Fruit fly (Drosophila melanogaster) whole organism, prepupa: ENCODE data around the gene CAHbeta.

Experiments used
- CG10631 ChIP-seq: fragments of 200-800 bp; sonication (Bioruptor generic); optimal IDR thresholded peaks from 2 replicates; lab custom pipeline; 2016; ENCODE audit warnings: missing biosample characterization, missing genetic modification characterization
- CG11294 ChIP-seq: fragments of 200-800 bp; sonication (Bioruptor generic); IDR thresholded peaks from 2 replicates; pipeline ENCODE4 v1.3.6; 2022; ENCODE audit warnings: missing biosample characterization, missing genetic modification characterization
- CG11902 ChIP-seq: fragments of 200-800 bp; sonication (Bioruptor generic); optimal IDR thresholded peaks from 3 replicates; lab custom pipeline; 2016; ENCODE audit warnings: missing biosample characterization, missing genetic modification characterization
- CG15336 ChIP-seq: fragments of 200-800 bp; sonication (Bioruptor generic); IDR thresholded peaks from 2 replicates; pipeline ENCODE4 v1.3.6; 2022; ENCODE audit warnings: missing biosample characterization, missing genetic modification characterization
- CG1621 ChIP-seq: fragments of 200-800 bp; sonication (Bioruptor generic); optimal IDR thresholded peaks from 3 replicates; lab custom pipeline; 2018; ENCODE audit warnings: missing biosample characterization, mild to moderate bottlenecking, missing genetic modification characterization
- CG16779 ChIP-seq: fragments of 200-800 bp; sonication (Bioruptor generic); optimal IDR thresholded peaks from 3 replicates; lab custom pipeline; 2017; ENCODE audit warnings: missing biosample characterization, mild to moderate bottlenecking, missing genetic modification characterization
- CG3032 ChIP-seq: fragments of 200-800 bp; optimal IDR thresholded peaks from 2 replicates; lab custom pipeline; 2019; ENCODE audit warnings: missing biosample characterization, mild to moderate bottlenecking, missing genetic modification characterization, moderate library complexity
- CG31627 ChIP-seq: fragments of 200-800 bp; sonication (Bioruptor generic); optimal IDR thresholded peaks from 3 replicates; lab custom pipeline; 2016; ENCODE audit warnings: missing biosample characterization, missing genetic modification characterization
- CG32006 ChIP-seq: fragments of 200-800 bp; sonication (Bioruptor generic); optimal IDR thresholded peaks from 3 replicates; lab custom pipeline; 2017; ENCODE audit warnings: missing biosample characterization, mild to moderate bottlenecking, missing genetic modification characterization
- CG3919 ChIP-seq: fragments of 200-800 bp; sonication (Bioruptor generic); optimal IDR thresholded peaks from 3 replicates; lab custom pipeline; 2016; ENCODE audit warnings: missing biosample characterization, missing genetic modification characterization
- CG4318 ChIP-seq: fragments of 200-800 bp; sonication (Bioruptor generic); optimal IDR thresholded peaks from 3 replicates; lab custom pipeline; 2017; ENCODE audit warnings: missing biosample characterization, mild to moderate bottlenecking, missing genetic modification characterization
- CG6163 ChIP-seq: fragments of 200-800 bp; sonication (Bioruptor generic); IDR thresholded peaks from 3 replicates; pipeline ENCODE4 v1.3.6; 2022; ENCODE audit warnings: missing biosample characterization, missing genetic modification characterization
- CG6276 ChIP-seq: fragments of 200-800 bp; sonication (Bioruptor generic); optimal IDR thresholded peaks from 2 replicates; lab custom pipeline; 2017; ENCODE audit warnings: missing biosample characterization, mild to moderate bottlenecking, missing genetic modification characterization
- CG6792 ChIP-seq: fragments of 200-800 bp; sonication (Bioruptor generic); optimal IDR thresholded peaks from 3 replicates; lab custom pipeline; 2016; ENCODE audit warnings: missing biosample characterization, missing genetic modification characterization
- CG6854 ChIP-seq: fragments of 200-800 bp; sonication (Bioruptor generic); optimal IDR thresholded peaks from 2 replicates; lab custom pipeline; 2017; ENCODE audit warnings: missing biosample characterization, mild to moderate bottlenecking, missing genetic modification characterization
- CG7368 ChIP-seq: fragments of 200-800 bp; sonication (Bioruptor generic); optimal IDR thresholded peaks from 3 replicates; lab custom pipeline; 2016; ENCODE audit warnings: missing biosample characterization, missing genetic modification characterization
- CG8632 ChIP-seq: fragments of 200-800 bp; sonication (Bioruptor generic); optimal IDR thresholded peaks from 3 replicates; lab custom pipeline; 2016; ENCODE audit warnings: missing biosample characterization, missing genetic modification characterization
- CG9139 ChIP-seq: fragments of 200-800 bp; sonication (Bioruptor generic); optimal IDR thresholded peaks from 3 replicates; lab custom pipeline; 2017; ENCODE audit warnings: missing biosample characterization, mild to moderate bottlenecking, missing genetic modification characterization
- Eip75B ChIP-seq: fragments of 200-800 bp; sonication (Bioruptor generic); optimal IDR thresholded peaks from 3 replicates; lab custom pipeline; 2016; ENCODE audit warnings: missing biosample characterization, missing genetic modification characterization
- Ets21C ChIP-seq: fragments of 200-800 bp; sonication (Bioruptor generic); optimal IDR thresholded peaks from 3 replicates; lab custom pipeline; 2016; ENCODE audit warnings: missing biosample characterization, missing genetic modification characterization
- Ets96B ChIP-seq: fragments of 200-800 bp; optimal IDR thresholded peaks from 2 replicates; lab custom pipeline; 2019; ENCODE audit warnings: missing biosample characterization, mild to moderate bottlenecking, missing genetic modification characterization, moderate library complexity
- Hr4 ChIP-seq: fragments of 200-800 bp; sonication (Bioruptor generic); optimal IDR thresholded peaks from 3 replicates; lab custom pipeline; 2016; ENCODE audit warnings: missing biosample characterization, missing genetic modification characterization
- Met ChIP-seq: fragments of 200-800 bp; sonication (Bioruptor generic); optimal IDR thresholded peaks from 3 replicates; lab custom pipeline; 2016; ENCODE audit warnings: missing biosample characterization, missing genetic modification characterization
- OdsH ChIP-seq: fragments of 200-800 bp; sonication (Bioruptor generic); optimal IDR thresholded peaks from 3 replicates; lab custom pipeline; 2016; ENCODE audit warnings: missing biosample characterization, missing genetic modification characterization
- Smox ChIP-seq: fragments of 200-800 bp; sonication (Bioruptor generic); optimal IDR thresholded peaks from 3 replicates; lab custom pipeline; 2016; ENCODE audit warnings: missing biosample characterization, missing genetic modification characterization
- Sox102F ChIP-seq: fragments of 200-800 bp; sonication (Bioruptor generic); optimal IDR thresholded peaks from 2 replicates; lab custom pipeline; 2016; ENCODE audit warnings: missing biosample characterization, mild to moderate bottlenecking, missing genetic modification characterization
- Sox14 ChIP-seq: fragments of 200-800 bp; sonication (Bioruptor generic); optimal IDR thresholded peaks from 3 replicates; lab custom pipeline; 2016; ENCODE audit warnings: missing biosample characterization, missing genetic modification characterization
- achi ChIP-seq: fragments of 200-800 bp; sonication (Bioruptor generic); optimal IDR thresholded peaks from 3 replicates; lab custom pipeline; 2016; ENCODE audit warnings: missing biosample characterization, missing genetic modification characterization
- cyc ChIP-seq: fragments of 200-800 bp; sonication (Bioruptor generic); optimal IDR thresholded peaks from 3 replicates; lab custom pipeline; 2016; ENCODE audit warnings: missing biosample characterization, missing genetic modification characterization
- dsx ChIP-seq: fragments of 200-800 bp; optimal IDR thresholded peaks from 3 replicates; lab custom pipeline; 2019; ENCODE audit warnings: missing biosample characterization, mild to moderate bottlenecking, missing genetic modification characterization, moderate library complexity; ENCODE audit not compliant: poor library complexity, severe bottlenecking
- eg ChIP-seq: fragments of 200-800 bp; sonication (Bioruptor generic); IDR thresholded peaks from 3 replicates; pipeline ENCODE4 v1.3.6; 2022; ENCODE audit warnings: missing biosample characterization, missing genetic modification characterization
- fd59A ChIP-seq: fragments of 200-800 bp; sonication (Bioruptor generic); optimal IDR thresholded peaks from 2 replicates; lab custom pipeline; 2017; ENCODE audit warnings: missing biosample characterization, mild to moderate bottlenecking, missing genetic modification characterization, missing genetic modification reagents
- fd85E ChIP-seq: fragments of 200-800 bp; sonication (Bioruptor generic); optimal IDR thresholded peaks from 3 replicates; lab custom pipeline; 2016; ENCODE audit warnings: missing biosample characterization, missing genetic modification characterization
- fkh ChIP-seq: fragments of 200-800 bp; sonication (Bioruptor generic); optimal IDR thresholded peaks from 3 replicates; lab custom pipeline; 2017; ENCODE audit warnings: missing biosample characterization, mild to moderate bottlenecking, missing genetic modification characterization, moderate library complexity
- lz ChIP-seq: fragments of 200-800 bp; sonication (Bioruptor generic); optimal IDR thresholded peaks from 3 replicates; lab custom pipeline; 2016; ENCODE audit warnings: missing biosample characterization, missing genetic modification characterization
- net ChIP-seq: fragments of 200-800 bp; sonication (Bioruptor generic); optimal IDR thresholded peaks from 3 replicates; lab custom pipeline; 2016; ENCODE audit warnings: missing biosample characterization, missing genetic modification characterization
- pdm3 ChIP-seq: fragments of 200-800 bp; sonication (Bioruptor generic); optimal IDR thresholded peaks from 3 replicates; lab custom pipeline; 2016; ENCODE audit warnings: missing biosample characterization, missing genetic modification characterization
- spab ChIP-seq: fragments of 200-800 bp; sonication (Bioruptor generic); optimal IDR thresholded peaks from 2 replicates; lab custom pipeline; 2017; ENCODE audit warnings: missing biosample characterization, mild to moderate bottlenecking, missing genetic modification characterization, missing genetic modification reagents
- ss ChIP-seq, 2 experiments: fragments of 200-800 bp; sonication (Bioruptor generic); optimal IDR thresholded peaks; 2 replicates in 1 of 2; 3 replicates in 1 of 2; lab custom pipeline; 2017 to 2018; ENCODE audit warnings: mild to moderate bottlenecking in 2 of 2, missing biosample characterization in 2 of 2, missing genetic modification characterization in 2 of 2, moderate library complexity in 1 of 2
- svp ChIP-seq: fragments of 200-800 bp; sonication (Bioruptor generic); peaks from one replicate; lab custom pipeline; 2016; ENCODE audit warnings: missing biosample characterization, missing genetic modification characterization

Gene CAHbeta

DNA sequence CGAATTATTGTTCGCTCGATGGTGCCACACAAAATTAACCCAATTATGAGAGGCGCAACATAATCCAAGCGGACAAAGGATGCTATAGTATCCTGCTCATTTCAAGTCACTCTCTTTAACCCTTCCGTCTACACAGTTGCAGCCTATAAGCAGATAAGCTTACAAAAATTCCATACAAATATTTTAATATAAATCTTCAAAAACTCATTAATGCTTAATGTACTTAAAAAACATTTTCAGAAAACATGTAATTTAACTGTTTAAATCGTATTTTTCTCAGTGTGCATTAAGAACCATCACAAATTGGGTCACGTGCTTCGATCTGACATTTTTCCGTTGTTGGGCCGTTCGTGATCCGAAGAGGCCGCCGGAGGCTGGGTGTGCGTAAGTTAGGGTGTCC is 11.8 kb upstream of the CAHbeta start (continued):
- no peak for TF ChIP-seq dsx (GFP tag; lab: Kevin White, UChicago)
- peak; percentile 83 for TF ChIP-seq Smox (GFP tag; lab: Kevin White, UChicago)
- peak; percentile 60 for TF ChIP-seq CG3919 (GFP tag; lab: Kevin White, UChicago)
- TF ChIP-seq CG15336 (GFP tag; lab: Robert Waterston, UW) = no peak
- peak; percentile 52 for TF ChIP-seq achi (GFP tag; lab: Kevin White, UChicago)
- no peak for TF ChIP-seq fkh (GFP tag; lab: Kevin White, UChicago)
- TF ChIP-seq Ets96B (tag; lab: Kevin White, UChicago) = peak; percentile 48
- TF ChIP-seq spab (GFP tag; lab: Kevin White, UChicago) = peak; percentile 11
- TF ChIP-seq Sox102F = peak; percentile 79
- TF ChIP-seq CG11294 (GFP tag; lab: Robert Waterston, UW) = no peak
- TF ChIP-seq CG3032 (tag; lab: Kevin White, UChicago) = peak; percentile 38
- no peak for TF ChIP-seq CG9139 (GFP tag; lab: Kevin White, UChicago)
- TF ChIP-seq CG6163 (GFP tag; lab: Robert Waterston, UW) = no peak; the same call in 2 of the 3 replicates
- peak; percentile 13 for TF ChIP-seq net (GFP tag; lab: Kevin White, UChicago)
- peak; percentile 61 for TF ChIP-seq OdsH (GFP tag; lab: Kevin White, UChicago)
- no peak for TF ChIP-seq CG4318
- TF ChIP-seq fd85E (GFP tag; lab: Kevin White, UChicago) = peak; percentile 10
- TF ChIP-seq CG11902 (GFP tag; lab: Kevin White, UChicago) = peak; percentile 19
- no peak for TF ChIP-seq CG16779 (tag; lab: Kevin White, UChicago)
- peak; percentile 91 for TF ChIP-seq svp (GFP tag; lab: Kevin White, UChicago)
- TF ChIP-seq Ets21C = peak; percentile 58
- no peak for TF ChIP-seq CG1621
- peak; percentile 67 for TF ChIP-seq pdm3 (GFP tag; lab: Kevin White, UChicago)
- TF ChIP-seq CG6276 (GFP tag; lab: Kevin White, UChicago) = no peak
- TF ChIP-seq cyc (GFP tag; lab: Kevin White, UChicago) = peak; percentile 74
- TF ChIP-seq eg (GFP tag; lab: Robert Waterston, UW) = no peak
- peak; percentile 72 for TF ChIP-seq CG31627 (GFP tag; lab: Kevin White, UChicago)
- peak; percentile 14 for TF ChIP-seq fd59A (GFP tag; lab: Kevin White, UChicago)
- TF ChIP-seq CG10631 = peak; percentile 25
- TF ChIP-seq CG32006 (GFP tag; lab: Kevin White, UChicago) = peak; percentile 27
- peak; percentile 63 for TF ChIP-seq CG6792 (GFP tag; lab: Kevin White, UChicago)
- TF ChIP-seq Hr4 (GFP tag; lab: Kevin White, UChicago) = no peak
- peak; percentile 63 for TF ChIP-seq Sox14 (GFP tag; lab: Kevin White, UChicago)
- TF ChIP-seq CG7368 (GFP tag; lab: Kevin White, UChicago) = peak; percentile 10

DNA sequence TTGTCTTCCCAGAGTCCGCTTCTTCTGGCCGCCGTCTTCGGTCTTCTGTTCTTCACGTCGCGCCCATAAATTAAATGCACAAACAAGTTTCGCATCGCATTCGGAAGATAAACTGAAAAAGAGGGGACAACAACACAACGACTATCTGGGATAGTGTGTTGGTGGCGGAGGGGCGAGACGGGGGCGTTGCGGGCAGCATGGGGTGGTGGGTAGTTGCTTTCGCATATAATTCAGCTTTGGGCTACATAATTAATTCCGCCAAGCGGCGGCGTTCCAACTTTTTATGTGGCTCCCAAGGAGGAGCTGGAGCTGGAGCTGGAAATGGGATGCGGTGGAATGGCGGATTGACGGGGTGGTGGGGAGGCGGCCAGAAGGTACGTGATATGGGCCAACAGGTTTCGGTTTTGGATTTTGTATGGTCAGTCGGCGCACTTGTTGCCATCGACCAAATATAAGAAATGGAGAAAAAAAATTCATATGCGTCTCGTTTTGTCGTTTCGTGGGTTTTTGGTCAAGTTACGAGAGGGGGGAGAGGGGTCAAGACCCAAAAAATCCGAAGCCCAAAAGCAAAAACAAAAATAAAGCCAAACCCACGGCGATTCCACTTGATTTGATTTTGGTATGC is 11.2 kb upstream of the CAHbeta start:
- TF ChIP-seq eg (GFP tag; lab: Robert Waterston, UW) (0 out of 3 replicates have a peak, but pooled peaks have one; percentile 8), fd85E (GFP tag; lab: Kevin White, UChicago) (no peak), pdm3 (GFP tag; lab: Kevin White, UChicago) (no peak), Eip75B (GFP tag; lab: Kevin White, UChicago) (peak; percentile 31), Met (GFP tag; lab: Kevin White, UChicago) (no peak), lz (no peak), CG8632 (no peak), CG6854 (GFP tag; lab: Kevin White, UChicago) (peak; percentile 66), CG15336 (GFP tag; lab: Robert Waterston, UW) (0 out of 2 replicates have a peak, but pooled peaks have one; percentile 6), achi (GFP tag; lab: Kevin White, UChicago) (no peak), ss (GFP tag; optimal IDR thresholded peaks at IDR 0.05; lab: Kevin White, UChicago) (peak in 1 of 2 experiments; percentile 48), CG32006 (GFP tag; lab: Kevin White, UChicago) (no peak), dsx (GFP tag; lab: Kevin White, UChicago) (peak; percentile 4)
- TF ChIP-seq, all 60 proteins: peak for 6
